Worm (Caenorhabditis elegans) whole organism, L4 larva: ENCODE measurements around the gene K07D4.9.

Experiments
- D1046.2 ChIP-seq: fragments of 200-800 bp; sonication (Bioruptor generic); IDR thresholded peaks from 2 replicates; pipeline ENCODE4 v1.3.6; 2022; ENCODE audit warnings: missing genetic modification characterization, missing compliant biosample characterization
- F10B5.3 ChIP-seq: sonication (generic microtip); optimal IDR thresholded peaks from 2 replicates; lab custom pipeline; 2016; ENCODE audit warnings: mild to moderate bottlenecking, missing genetic modification characterization, missing compliant biosample characterization
- F37D6.2 ChIP-seq: sonication (generic microtip); optimal IDR thresholded peaks from 2 replicates; lab custom pipeline; 2016; ENCODE audit warnings: mild to moderate bottlenecking, missing genetic modification characterization, missing compliant biosample characterization
- F44E2.7 ChIP-seq: fragments of 200-800 bp; sonication (Bioruptor generic); IDR thresholded peaks from 2 replicates; pipeline ENCODE4 v2.1.2; 2022; ENCODE audit warnings: missing genetic modification characterization, missing compliant biosample characterization
- T20F7.1 ChIP-seq: fragments of 200-800 bp; sonication (Bioruptor generic); optimal IDR thresholded peaks from 2 replicates; lab custom pipeline; 2018; ENCODE audit warnings: mild to moderate bottlenecking, missing genetic modification characterization, missing compliant biosample characterization
- Y105C5A.15 ChIP-seq: fragments of 200-800 bp; sonication (Bioruptor generic); IDR thresholded peaks from 2 replicates; pipeline ENCODE4 v1.3.6; 2022; ENCODE audit warnings: missing genetic modification characterization, missing compliant biosample characterization
- Y5F2A.4 ChIP-seq: fragments of 200-800 bp; sonication (Bioruptor generic); optimal IDR thresholded peaks from 2 replicates; lab custom pipeline; 2018; ENCODE audit warnings: mild to moderate bottlenecking, missing genetic modification characterization, missing compliant biosample characterization
- Y75B8A.6 ChIP-seq: fragments of 200-800 bp; sonication (Bioruptor generic); IDR thresholded peaks from 2 replicates; pipeline ENCODE4 v1.3.6; 2022; ENCODE audit warnings: missing genetic modification reagents, missing genetic modification characterization, missing compliant biosample characterization
- ZK337.2 ChIP-seq: fragments of 200-800 bp; sonication (Bioruptor generic); IDR thresholded peaks from 2 replicates; pipeline ENCODE4 v1.3.6; 2022; ENCODE audit warnings: missing genetic modification reagents, missing genetic modification characterization, missing compliant biosample characterization
- aha-1 ChIP-seq: fragments of 150-350 bp; peaks from one replicate; lab custom pipeline; 2014; ENCODE audit warnings: missing biosample characterization, missing genetic modification characterization
- aly-2 ChIP-seq: sonication (generic microtip); optimal IDR thresholded peaks from 2 replicates; lab custom pipeline; 2018; ENCODE audit warnings: missing biosample characterization, missing genetic modification characterization
- ceh-32 ChIP-seq: sonication (generic microtip); optimal IDR thresholded peaks from 2 replicates; lab custom pipeline; 2016; ENCODE audit warnings: mild to moderate bottlenecking, missing genetic modification characterization, missing compliant biosample characterization; ENCODE audit not compliant: poor library complexity
- ceh-62 ChIP-seq: sonication (generic microtip); optimal IDR thresholded peaks from 2 replicates; lab custom pipeline; 2017; ENCODE audit warnings: missing biosample characterization, missing genetic modification characterization
- daf-16 ChIP-seq, 3 experiments: sonication (generic microtip); optimal IDR thresholded peaks; 2 replicates each; lab custom pipeline; 2016 to 2017; ENCODE audit warnings: missing genetic modification characterization in 3 of 3, missing genetic modification reagents in 3 of 3, mild to moderate bottlenecking in 2 of 3, missing compliant biosample characterization in 2 of 3, missing biosample characterization in 1 of 3, moderate library complexity in 1 of 3
- daf-19 ChIP-seq: fragments of 200-800 bp; sonication (Bioruptor generic); conservative IDR thresholded peaks from 2 replicates; pipeline ENCODE4 v1.3.6; 2022; ENCODE audit warnings: missing genetic modification characterization, missing compliant biosample characterization
- daf-8 ChIP-seq: fragments of 200-800 bp; sonication (Bioruptor generic); IDR thresholded peaks from 2 replicates; pipeline ENCODE4 v1.3.6; 2022; ENCODE audit warnings: missing genetic modification characterization, missing compliant biosample characterization
- dmd-9 ChIP-seq: fragments of 200-800 bp; sonication (Bioruptor generic); IDR thresholded peaks from 2 replicates; pipeline ENCODE4 v1.3.6; 2022; ENCODE audit warnings: missing genetic modification reagents, missing genetic modification characterization, missing compliant biosample characterization
- dpl-1 ChIP-seq: fragments of 150-350 bp; optimal IDR thresholded peaks from 2 replicates; lab custom pipeline; 2014; ENCODE audit warnings: missing biosample characterization, missing genetic modification reagents, missing genetic modification characterization
- egl-27 ChIP-seq: sonication (generic microtip); optimal IDR thresholded peaks from 3 replicates; lab custom pipeline; 2017; ENCODE audit warnings: missing biosample characterization, missing genetic modification reagents, missing genetic modification characterization
- egl-43 ChIP-seq: fragments of 200-800 bp; sonication (Bioruptor generic); IDR thresholded peaks from 2 replicates; pipeline ENCODE4 v1.3.6; 2022; ENCODE audit warnings: missing genetic modification reagents, missing genetic modification characterization, missing compliant biosample characterization
- fos-1 ChIP-seq: fragments of 150-350 bp; optimal IDR thresholded peaks from 2 replicates; lab custom pipeline; 2014; ENCODE audit warnings: missing biosample characterization, missing genetic modification characterization
- gei-8 ChIP-seq: fragments of 200-800 bp; sonication (Bioruptor generic); optimal IDR thresholded peaks from 2 replicates; lab custom pipeline; 2018; ENCODE audit warnings: mild to moderate bottlenecking, missing genetic modification characterization, missing compliant biosample characterization
- hif-1 ChIP-seq, 2 experiments: sonication (generic microtip); optimal IDR thresholded peaks; 2 replicates each; lab custom pipeline; 2016 to 2017; ENCODE audit warnings: missing compliant biosample characterization in 2 of 2, missing genetic modification characterization in 2 of 2, missing genetic modification reagents in 2 of 2, missing genotype in 2 of 2, mild to moderate bottlenecking in 1 of 2
- lim-7 ChIP-seq: fragments of 200-800 bp; sonication (Bioruptor generic); IDR thresholded peaks from 2 replicates; pipeline ENCODE4 v1.3.6; 2022; ENCODE audit warnings: missing genetic modification characterization, missing compliant biosample characterization
- lin-15B ChIP-seq: fragments of 150-350 bp; sonication (generic microtip); optimal IDR thresholded peaks from 3 replicates; lab custom pipeline; 2014; ENCODE audit warnings: missing biosample characterization, missing genetic modification characterization
- lin-29 ChIP-seq: fragments of 200-800 bp; sonication (Bioruptor generic); IDR thresholded peaks from 2 replicates; pipeline ENCODE4 v1.3.6; 2022; ENCODE audit warnings: missing genetic modification reagents, missing genetic modification characterization, missing compliant biosample characterization
- lin-39 ChIP-seq: fragments of 150-350 bp; optimal IDR thresholded peaks from 2 replicates; lab custom pipeline; 2014; ENCODE audit warnings: missing biosample characterization, missing genetic modification reagents, missing genetic modification characterization
- lir-3 ChIP-seq: sonication (generic microtip); optimal IDR thresholded peaks from 2 replicates; lab custom pipeline; 2016; ENCODE audit warnings: mild to moderate bottlenecking, missing genetic modification characterization, missing compliant biosample characterization
- madf-5 ChIP-seq, 2 experiments: fragments of 200-800 bp; sonication (Bioruptor generic); IDR thresholded peaks; 2 replicates each; pipeline ENCODE4 v1.3.6; 2022; ENCODE audit warnings: missing compliant biosample characterization in 2 of 2, missing genetic modification characterization in 2 of 2
- mdt-29 ChIP-seq: fragments of 200-800 bp; sonication (Bioruptor generic); IDR thresholded peaks from 2 replicates; pipeline ENCODE4 v1.3.6; 2022; ENCODE audit warnings: missing genetic modification reagents, missing genetic modification characterization, missing compliant biosample characterization
- mep-1 ChIP-seq: fragments of 150-350 bp; sonication (generic microtip); optimal IDR thresholded peaks from 3 replicates; lab custom pipeline; 2014; ENCODE audit warnings: missing biosample characterization, missing genetic modification characterization
- mes-2 ChIP-seq: sonication (generic microtip); optimal IDR thresholded peaks from 2 replicates; lab custom pipeline; 2016; ENCODE audit warnings: missing genotype, mild to moderate bottlenecking, missing genetic modification characterization, missing compliant biosample characterization; ENCODE audit not compliant: poor library complexity, severe bottlenecking
- mxl-2 ChIP-seq: fragments of 200-800 bp; sonication (Bioruptor generic); conservative IDR thresholded peaks from 2 replicates; pipeline ENCODE4 v1.3.6; 2022; ENCODE audit warnings: missing genetic modification reagents, missing genetic modification characterization, missing compliant biosample characterization
- nhr-11 ChIP-seq: fragments of 150-350 bp; optimal IDR thresholded peaks from 2 replicates; lab custom pipeline; 2014; ENCODE audit warnings: missing biosample characterization, missing genetic modification characterization
- nhr-237 ChIP-seq: sonication (generic microtip); optimal IDR thresholded peaks from 2 replicates; lab custom pipeline; 2017; ENCODE audit warnings: missing biosample characterization, missing genetic modification characterization
- nhr-25 ChIP-seq: sonication (generic microtip); optimal IDR thresholded peaks from 2 replicates; lab custom pipeline; 2017; ENCODE audit warnings: missing genetic modification characterization, mild to moderate bottlenecking, missing compliant biosample characterization, antibody characterized with exemption, moderate library complexity, borderline replicate concordance; ENCODE audit not compliant: insufficient read depth
- nhr-28 ChIP-seq: fragments of 150-350 bp; optimal IDR thresholded peaks from 2 replicates; lab custom pipeline; 2014; ENCODE audit warnings: missing biosample characterization, missing genetic modification characterization
- nhr-41 ChIP-seq: fragments of 200-800 bp; sonication (Bioruptor generic); IDR thresholded peaks from 2 replicates; pipeline ENCODE4 v1.3.6; 2022; ENCODE audit warnings: missing genetic modification reagents, missing genetic modification characterization, missing compliant biosample characterization
- nhr-48 ChIP-seq: sonication (generic microtip); optimal IDR thresholded peaks from 2 replicates; lab custom pipeline; 2016; ENCODE audit warnings: mild to moderate bottlenecking, missing genetic modification characterization, missing compliant biosample characterization
- nhr-76 ChIP-seq: fragments of 150-350 bp; optimal IDR thresholded peaks from 2 replicates; lab custom pipeline; 2014; ENCODE audit warnings: missing biosample characterization, missing genetic modification characterization
- nhr-77 ChIP-seq: fragments of 150-350 bp; optimal IDR thresholded peaks from 2 replicates; lab custom pipeline; 2014; ENCODE audit warnings: missing biosample characterization, missing genetic modification characterization
- php-3 ChIP-seq: fragments of 200-800 bp; sonication (Bioruptor generic); IDR thresholded peaks from 2 replicates; pipeline ENCODE4 v1.3.6; 2022; ENCODE audit warnings: missing genetic modification reagents, missing genetic modification characterization, missing compliant biosample characterization
- pqm-1 ChIP-seq: sonication (generic microtip); optimal IDR thresholded peaks from 2 replicates; lab custom pipeline; 2017; ENCODE audit warnings: missing biosample characterization, missing genetic modification characterization
- rbr-2 ChIP-seq: sonication (generic microtip); optimal IDR thresholded peaks from 2 replicates; lab custom pipeline; 2016; ENCODE audit warnings: missing genotype, missing genetic modification characterization, missing compliant biosample characterization
- saeg-2 ChIP-seq: fragments of 200-800 bp; sonication (Bioruptor generic); IDR thresholded peaks from 2 replicates; pipeline ENCODE4 v1.3.6; 2022; ENCODE audit warnings: missing genetic modification reagents, missing genetic modification characterization, missing compliant biosample characterization
- sdz-12 ChIP-seq: fragments of 200-800 bp; sonication (Bioruptor generic); optimal IDR thresholded peaks from 2 replicates; lab custom pipeline; 2018; ENCODE audit warnings: mild to moderate bottlenecking, missing genetic modification characterization, missing compliant biosample characterization
- set-16 ChIP-seq: fragments of 200-800 bp; sonication (Bioruptor generic); IDR thresholded peaks from 2 replicates; pipeline ENCODE4 v1.3.6; 2022; ENCODE audit warnings: missing genetic modification reagents, missing genetic modification characterization, missing compliant biosample characterization
- spr-3 ChIP-seq: fragments of 200-800 bp; sonication (Bioruptor generic); optimal IDR thresholded peaks from 2 replicates; lab custom pipeline; 2018; ENCODE audit warnings: mild to moderate bottlenecking, missing genetic modification characterization, missing compliant biosample characterization
- vab-7 ChIP-seq: fragments of 200-800 bp; sonication (Bioruptor generic); IDR thresholded peaks from 2 replicates; pipeline ENCODE4 v1.3.6; 2022; ENCODE audit warnings: missing genetic modification reagents, missing genetic modification characterization, missing compliant biosample characterization
- zfp-3 ChIP-seq: fragments of 200-800 bp; sonication (Bioruptor generic); conservative IDR thresholded peaks from 2 replicates; pipeline ENCODE4 v1.3.6; 2022; ENCODE audit warnings: missing genetic modification reagents, missing genetic modification characterization, missing compliant biosample characterization
- zip-2 ChIP-seq: fragments of 150-350 bp; optimal IDR thresholded peaks from 2 replicates; lab custom pipeline; 2014; ENCODE audit warnings: missing biosample characterization, missing genetic modification characterization

K07D4.9 gene

DNA sequence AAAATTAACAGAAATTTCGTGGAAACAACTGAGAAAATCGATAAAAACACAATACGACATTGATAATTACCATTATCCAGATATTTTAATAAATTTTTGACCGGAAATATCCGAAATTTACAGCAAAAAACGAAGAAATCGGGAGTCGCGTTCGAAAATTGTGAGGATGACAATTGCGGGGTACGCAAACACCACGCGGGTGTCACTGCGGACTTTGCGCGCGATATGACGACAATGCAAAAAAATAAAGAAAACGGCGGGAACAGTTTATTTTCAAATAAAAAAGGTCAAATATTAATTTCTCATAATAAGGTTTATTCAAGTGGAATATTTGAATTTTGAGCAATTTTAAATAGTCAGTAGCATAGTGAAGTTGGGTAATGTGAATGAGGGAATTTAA is 16.0 kb downstream of the K07D4.9 start, which contains the start of gene rpn-11:
rpn-11 (minus strand) TSS at position 198 of the 400 bp plus-strand sequence.
- TF ChIP-seq nhr-11 (tag; lab: Kevin White, UChicago) (peak; percentile 51), daf-19 (GFP tag; lab: Robert Waterston, UW) (0 out of 2 replicates have a peak, but pooled peaks have one; percentile 39), mdt-29 (GFP tag; lab: Robert Waterston, UW) (no peak), lir-3 (no peak), F37D6.2 (tag; lab: Kevin White, UChicago) (peak; percentile 54), pqm-1 (tag; lab: Kevin White, UChicago) (no peak), F44E2.7 (GFP tag; lab: Robert Waterston, UW) (no peak), zfp-3 (peak; percentile 92), ZK337.2 (GFP tag; lab: Robert Waterston, UW) (peak; percentile 49; the same call in 1 of the 2 replicates), F10B5.3 (tag; lab: Kevin White, UChicago) (no peak), aha-1 (tag; lab: Kevin White, UChicago) (peak; percentile 96), rbr-2 (tag; lab: Kevin White, UChicago) (peak; percentile 90), fos-1 (tag; lab: Kevin White, UChicago) (no peak), nhr-77 (tag; lab: Kevin White, UChicago) (peak; percentile 66), aly-2 (no peak), ceh-62 (tag; lab: Kevin White, UChicago) (no peak), spr-3 (GFP tag; lab: Kevin White, UChicago) (peak; percentile 69), nhr-41 (no peak), php-3 (GFP tag; lab: Robert Waterston, UW) (peak; percentile 60; the same call in 1 of the 2 replicates), zip-2 (tag; lab: Kevin White, UChicago) (no peak), mep-1 (tag; lab: Kevin White, UChicago) (peak; percentile 85), Y75B8A.6 (GFP tag; lab: Robert Waterston, UW) (0 out of 2 replicates have a peak, but pooled peaks have one; percentile 13), daf-16 (GFP tag; optimal IDR thresholded peaks at IDR 0.05; lab: Kevin White, UChicago) (peak in 1 of 2 experiments; percentile 18), daf-16 (tag; optimal IDR thresholded peaks at IDR 0.05; lab: Kevin White, UChicago) (peak; percentile 37), dpl-1 (GFP tag; lab: Kevin White, UChicago) (peak; percentile 97), nhr-76 (tag; lab: Kevin White, UChicago) (no peak), Y105C5A.15 (GFP tag; lab: Robert Waterston, UW) (no peak), nhr-25 (tag; lab: Kevin White, UChicago) (peak; percentile 70), Y5F2A.4 (no peak), lin-39 (no peak), nhr-28 (tag; lab: Kevin White, UChicago) (peak; percentile 41), lin-15B (no peak), nhr-237 (tag; lab: Kevin White, UChicago) (no peak), dmd-9 (GFP tag; lab: Robert Waterston, UW) (no peak), mes-2 (tag; lab: Kevin White, UChicago) (peak; percentile 93), saeg-2 (GFP tag; lab: Robert Waterston, UW) (no peak), set-16 (GFP tag; lab: Robert Waterston, UW) (no peak), egl-43 (0 out of 2 replicates have a peak, but pooled peaks have one; percentile 52), ceh-32 (tag; lab: Kevin White, UChicago) (no peak), mxl-2 (0 out of 2 replicates have a peak, but pooled peaks have one; percentile 28), madf-5 (GFP tag; IDR thresholded peaks at IDR 0.05; lab: Robert Waterston, UW) (no peak), T20F7.1 (GFP tag; lab: Kevin White, UChicago) (no peak), lim-7 (GFP tag; lab: Robert Waterston, UW) (no peak), gei-8 (GFP tag; lab: Kevin White, UChicago) (no peak), daf-8 (no peak), egl-27 (no peak), lin-29 (GFP tag; lab: Robert Waterston, UW) (peak; percentile 74; the same call in 1 of the 2 replicates), D1046.2 (GFP tag; lab: Robert Waterston, UW) (no peak), hif-1 (tag; optimal IDR thresholded peaks at IDR 0.05; lab: Kevin White, UChicago) (peak in 1 of 2 experiments; percentile 66), vab-7 (GFP tag; lab: Robert Waterston, UW) (no peak), nhr-48 (peak; percentile 63), sdz-12 (GFP tag; lab: Kevin White, UChicago) (no peak)
